Worm (Caenorhabditis elegans) whole organism, L2 larva: Measurements from ENCODE around the gene efn-4.

Experiments used
- ama-1 ChIP-seq: fragments of 150-350 bp; optimal IDR thresholded peaks from 2 replicates; lab custom pipeline; 2018; ENCODE audit warnings: inconsistent platforms
- elt-3 ChIP-seq: sonication (generic microtip); optimal IDR thresholded peaks from 2 replicates; lab custom pipeline; 2017; ENCODE audit warnings: missing biosample characterization, missing genetic modification characterization
- nhr-10 ChIP-seq: sonication (generic microtip); optimal IDR thresholded peaks from 2 replicates; lab custom pipeline; 2017; ENCODE audit warnings: missing biosample characterization, missing genetic modification characterization
- sem-4 ChIP-seq: fragments of 150-350 bp; optimal IDR thresholded peaks from 2 replicates; lab custom pipeline; 2014; ENCODE audit warnings: missing biosample characterization, missing genetic modification reagents, missing genetic modification characterization
- unc-39 ChIP-seq: fragments of 150-350 bp; optimal IDR thresholded peaks from 2 replicates; lab custom pipeline; 2014; ENCODE audit warnings: missing biosample characterization, missing genetic modification characterization
- unc-62 ChIP-seq: fragments of 150-350 bp; optimal IDR thresholded peaks from 2 replicates; lab custom pipeline; 2014; ENCODE audit warnings: missing biosample characterization, missing genetic modification reagents, missing genetic modification characterization

DNA sequence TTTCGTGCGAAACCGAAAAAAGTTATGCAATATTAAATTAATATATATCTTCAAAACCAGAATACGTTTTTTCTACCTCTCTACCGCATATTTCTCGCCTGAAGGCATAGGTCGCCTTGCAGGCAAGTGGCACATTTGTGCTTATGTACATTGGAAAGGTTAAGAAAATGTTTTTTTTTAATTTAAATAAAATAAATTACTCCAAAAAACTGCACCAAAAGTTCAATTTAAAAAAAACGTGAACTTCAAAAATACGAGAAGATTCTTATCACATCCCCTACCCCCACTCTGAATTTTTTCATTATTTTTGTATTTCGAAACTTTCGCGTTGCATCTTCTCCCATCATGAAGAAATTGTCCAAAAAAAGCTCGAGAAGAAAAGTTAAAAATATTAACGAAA, 34.7 kb upstream of the efn-4 start, which contains the start of gene W03G1.2:
- TF ChIP-seq unc-39 (tag; lab: Kevin White, UChicago) (no peak), nhr-10 (tag; lab: Kevin White, UChicago) (no peak), elt-3 (no peak), sem-4 (tag; lab: Kevin White, UChicago) (no peak), unc-62 (GFP tag; lab: Kevin White, UChicago) (no peak), ama-1 (lab: Kevin White, UChicago) (no peak)
